Fruit fly (Drosophila melanogaster) whole organism, embryonic: ENCODE data around the gene CG5104.

ENCODE experiments used
- Atf3 ChIP-seq: fragments of 200-800 bp; sonication (Bioruptor generic); optimal IDR thresholded peaks from 3 replicates; lab custom pipeline; 2016; ENCODE audit warnings: missing biosample characterization, missing genetic modification characterization
- Atf6 ChIP-seq: fragments of 200-800 bp; sonication (Bioruptor generic); IDR thresholded peaks from 2 replicates; pipeline ENCODE4 v1.3.6; 2022; ENCODE audit warnings: missing biosample characterization, missing genetic modification characterization
- CG11695 ChIP-seq: fragments of 200-800 bp; sonication (Bioruptor generic); IDR thresholded peaks from 3 replicates; pipeline ENCODE4 v1.3.6; 2022; ENCODE audit warnings: missing biosample characterization, missing genetic modification characterization
- CG11696 ChIP-seq: fragments of 200-800 bp; sonication (Bioruptor generic); IDR thresholded peaks from 2 replicates; pipeline ENCODE4 v1.3.6; 2022; ENCODE audit warnings: missing biosample characterization, missing genetic modification characterization
- CG14965 ChIP-seq: fragments of 200-800 bp; sonication (Bioruptor generic); optimal IDR thresholded peaks from 2 replicates; lab custom pipeline; 2016; ENCODE audit warnings: missing biosample characterization, missing genetic modification characterization, borderline replicate concordance
- CG15269 ChIP-seq: fragments of 200-800 bp; sonication (Bioruptor generic); optimal IDR thresholded peaks from 2 replicates; lab custom pipeline; 2018; ENCODE audit warnings: missing biosample characterization, mild to moderate bottlenecking, missing genetic modification characterization, moderate library complexity
- CG17385 ChIP-seq: fragments of 200-800 bp; sonication (Bioruptor generic); optimal IDR thresholded peaks from 3 replicates; lab custom pipeline; 2018; ENCODE audit warnings: missing biosample characterization, mild to moderate bottlenecking, missing genetic modification characterization
- CG2202 ChIP-seq: fragments of 200-800 bp; sonication (Bioruptor generic); optimal IDR thresholded peaks from 2 replicates; lab custom pipeline; 2018; ENCODE audit warnings: missing biosample characterization, mild to moderate bottlenecking, missing genetic modification characterization
- CG34422 ChIP-seq: fragments of 200-800 bp; sonication (Bioruptor generic); IDR thresholded peaks from 3 replicates; pipeline ENCODE4 v1.3.6; 2022; ENCODE audit warnings: missing biosample characterization, missing genetic modification characterization
- CG4328 ChIP-seq: fragments of 200-800 bp; sonication (Bioruptor generic); optimal IDR thresholded peaks from 3 replicates; lab custom pipeline; 2017; ENCODE audit warnings: missing biosample characterization, missing genetic modification reagents, missing genetic modification characterization
- CG8944 ChIP-seq: fragments of 200-800 bp; sonication (Bioruptor generic); optimal IDR thresholded peaks from 3 replicates; lab custom pipeline; 2016; ENCODE audit warnings: missing biosample characterization, missing genetic modification characterization
- CG9727 ChIP-seq: fragments of 200-800 bp; sonication (Bioruptor generic); optimal IDR thresholded peaks from 3 replicates; lab custom pipeline; 2017; ENCODE audit warnings: missing biosample characterization, mild to moderate bottlenecking, missing genetic modification characterization
- Dbx ChIP-seq: fragments of 200-800 bp; sonication (Bioruptor generic); IDR thresholded peaks from 3 replicates; pipeline ENCODE4 v1.3.6; 2022; ENCODE audit warnings: missing biosample characterization, missing genetic modification characterization
- Dp ChIP-seq: fragments of 200-800 bp; sonication (Bioruptor generic); optimal IDR thresholded peaks from 2 replicates; lab custom pipeline; 2018; ENCODE audit warnings: missing biosample characterization, mild to moderate bottlenecking, missing genetic modification characterization, moderate library complexity
- E2f2 ChIP-seq: fragments of 200-800 bp; sonication (Bioruptor generic); IDR thresholded peaks from 2 replicates; pipeline ENCODE4 v1.3.6; 2022; ENCODE audit warnings: missing biosample characterization, missing genetic modification characterization
- Fer3 ChIP-seq: fragments of 200-800 bp; sonication (Bioruptor generic); optimal IDR thresholded peaks from 2 replicates; lab custom pipeline; 2018; ENCODE audit warnings: missing biosample characterization, mild to moderate bottlenecking, missing genetic modification characterization, moderate library complexity
- Gsc ChIP-seq: fragments of 200-800 bp; sonication (Bioruptor generic); IDR thresholded peaks from 2 replicates; pipeline ENCODE4 v1.3.6; 2022; ENCODE audit warnings: missing biosample characterization, missing genetic modification characterization
- Gug ChIP-seq: fragments of 200-800 bp; sonication (Bioruptor generic); IDR thresholded peaks from 4 replicates; pipeline ENCODE4 v1.3.6; 2022; ENCODE audit warnings: missing biosample characterization, missing genetic modification characterization
- Hey ChIP-seq: fragments of 200-800 bp; sonication (Bioruptor generic); optimal IDR thresholded peaks from 3 replicates; lab custom pipeline; 2018; ENCODE audit warnings: missing biosample characterization, mild to moderate bottlenecking, missing genetic modification characterization
- Med ChIP-seq: fragments of 200-800 bp; sonication (Bioruptor generic); peaks from one replicate; lab custom pipeline; 2016; ENCODE audit warnings: missing biosample characterization, missing genetic modification characterization, mild to moderate bottlenecking, inconsistent platforms, moderate library complexity
- Sox100B ChIP-seq: fragments of 200-800 bp; sonication (Bioruptor generic); optimal IDR thresholded peaks from 3 replicates; lab custom pipeline; 2018; ENCODE audit warnings: missing biosample characterization, mild to moderate bottlenecking, missing genetic modification characterization
- Sox102F ChIP-seq: fragments of 200-800 bp; sonication (Bioruptor generic); optimal IDR thresholded peaks from 2 replicates; lab custom pipeline; 2018; ENCODE audit warnings: missing biosample characterization, mild to moderate bottlenecking, missing genetic modification characterization, moderate library complexity
- Usf ChIP-seq: fragments of 200-800 bp; sonication (Bioruptor generic); optimal IDR thresholded peaks from 2 replicates; lab custom pipeline; 2017; ENCODE audit warnings: missing genotype, missing biosample characterization, missing genetic modification characterization
- Xrp1 ChIP-seq: fragments of 200-800 bp; sonication (Bioruptor generic); IDR thresholded peaks from 2 replicates; pipeline ENCODE4 v1.3.6; 2022; ENCODE audit warnings: missing biosample characterization, missing genetic modification characterization
- ac ChIP-seq: fragments of 200-800 bp; sonication (Bioruptor generic); optimal IDR thresholded peaks from 3 replicates; lab custom pipeline; 2017; ENCODE audit warnings: missing biosample characterization, mild to moderate bottlenecking, missing genetic modification characterization
- al ChIP-seq: fragments of 200-800 bp; sonication (Bioruptor generic); IDR thresholded peaks from 2 replicates; pipeline ENCODE4 v1.3.6; 2022; ENCODE audit warnings: missing biosample characterization, missing genetic modification characterization
- ase ChIP-seq: fragments of 200-800 bp; sonication (Bioruptor generic); IDR thresholded peaks from 3 replicates; pipeline ENCODE4 v1.3.6; 2022; ENCODE audit warnings: missing biosample characterization, missing genetic modification characterization
- bab2 ChIP-seq: fragments of 200-800 bp; sonication (Bioruptor generic); optimal IDR thresholded peaks from 2 replicates; lab custom pipeline; 2016; ENCODE audit warnings: missing biosample characterization, missing genetic modification characterization
- chinmo ChIP-seq: fragments of 200-800 bp; sonication (Bioruptor generic); IDR thresholded peaks from 4 replicates; pipeline ENCODE4 v1.3.6; 2022; ENCODE audit warnings: missing biosample characterization, missing genetic modification characterization; ENCODE audit not compliant: partially characterized antibody
- dm ChIP-seq: fragments of 200-800 bp; sonication (Bioruptor generic); optimal IDR thresholded peaks from 3 replicates; lab custom pipeline; 2016; ENCODE audit warnings: missing biosample characterization, missing genetic modification characterization
- ems ChIP-seq: fragments of 200-800 bp; sonication (Bioruptor generic); optimal IDR thresholded peaks from 3 replicates; lab custom pipeline; 2016; ENCODE audit warnings: missing biosample characterization, missing genetic modification characterization
- eyg ChIP-seq: fragments of 200-800 bp; sonication (Bioruptor generic); optimal IDR thresholded peaks from 3 replicates; lab custom pipeline; 2016; ENCODE audit warnings: missing biosample characterization, missing genetic modification characterization
- gfzf ChIP-seq: fragments of 200-800 bp; sonication (Bioruptor generic); optimal IDR thresholded peaks from 2 replicates; lab custom pipeline; 2016; ENCODE audit warnings: missing biosample characterization, mild to moderate bottlenecking, missing genetic modification characterization, moderate library complexity
- ham ChIP-seq: fragments of 200-800 bp; sonication (Bioruptor generic); IDR thresholded peaks from 2 replicates; pipeline ENCODE4 v1.3.6; 2022; ENCODE audit warnings: missing biosample characterization, missing genetic modification characterization
- her ChIP-seq: fragments of 200-800 bp; sonication (Bioruptor generic); optimal IDR thresholded peaks from 2 replicates; lab custom pipeline; 2016; ENCODE audit warnings: missing biosample characterization, missing genetic modification characterization
- ind ChIP-seq: fragments of 200-800 bp; sonication (Bioruptor generic); optimal IDR thresholded peaks from 3 replicates; lab custom pipeline; 2016; ENCODE audit warnings: missing biosample characterization, missing genetic modification characterization
- kni ChIP-seq: fragments of 200-800 bp; sonication (Bioruptor generic); optimal IDR thresholded peaks from 3 replicates; lab custom pipeline; 2017; ENCODE audit warnings: mild to moderate bottlenecking, missing biosample characterization, missing genetic modification reagents, missing genetic modification characterization
- odd ChIP-seq: fragments of 200-800 bp; sonication (Bioruptor generic); optimal IDR thresholded peaks from 2 replicates; lab custom pipeline; 2017; ENCODE audit warnings: missing biosample characterization, mild to moderate bottlenecking, missing genetic modification characterization
- onecut ChIP-seq: fragments of 200-800 bp; sonication (Bioruptor generic); IDR thresholded peaks from 2 replicates; pipeline ENCODE4 v1.3.6; 2022; ENCODE audit warnings: missing biosample characterization, missing genetic modification characterization
- pb ChIP-seq: fragments of 200-800 bp; sonication (Bioruptor generic); optimal IDR thresholded peaks from 3 replicates; lab custom pipeline; 2016; ENCODE audit warnings: missing biosample characterization, missing genetic modification characterization
- repo ChIP-seq: fragments of 200-800 bp; sonication (Bioruptor generic); optimal IDR thresholded peaks from 2 replicates; lab custom pipeline; 2016; ENCODE audit warnings: missing biosample characterization, missing genetic modification characterization
- sens-2 ChIP-seq: fragments of 200-800 bp; sonication (Bioruptor generic); IDR thresholded peaks from 2 replicates; pipeline ENCODE4 v1.3.6; 2022; ENCODE audit warnings: missing biosample characterization, missing genetic modification characterization
- seq ChIP-seq: fragments of 200-800 bp; sonication (Bioruptor generic); IDR thresholded peaks from 2 replicates; pipeline ENCODE4 v1.3.6; 2022; ENCODE audit warnings: missing biosample characterization, missing genetic modification characterization
- slou ChIP-seq: fragments of 200-800 bp; sonication (Bioruptor generic); optimal IDR thresholded peaks from 3 replicates; lab custom pipeline; 2016; ENCODE audit warnings: missing biosample characterization, missing genetic modification characterization
- stc ChIP-seq: fragments of 200-800 bp; sonication (Bioruptor generic); IDR thresholded peaks from 2 replicates; pipeline ENCODE4 v1.3.6; 2022; ENCODE audit warnings: missing biosample characterization, missing genetic modification characterization
- twi ChIP-seq: fragments of 200-800 bp; optimal IDR thresholded peaks from 2 replicates; lab custom pipeline; 2019; ENCODE audit warnings: missing biosample characterization, mild to moderate bottlenecking, missing genetic modification characterization, moderate library complexity
- vnd ChIP-seq: fragments of 200-800 bp; sonication (Bioruptor generic); IDR thresholded peaks from 3 replicates; pipeline ENCODE4 v1.3.6; 2022; ENCODE audit warnings: missing biosample characterization, missing genetic modification characterization; ENCODE audit not compliant: partially characterized antibody
- wdn ChIP-seq: fragments of 200-800 bp; sonication (Bioruptor generic); IDR thresholded peaks from 2 replicates; pipeline ENCODE4 v1.3.6; 2022; ENCODE audit warnings: missing biosample characterization, missing genetic modification characterization
- zen2 ChIP-seq: fragments of 200-800 bp; sonication (Bioruptor generic); IDR thresholded peaks from 3 replicates; pipeline ENCODE4 v1.3.6; 2022; ENCODE audit warnings: missing biosample characterization, missing genetic modification characterization; ENCODE audit not compliant: partially characterized antibody
- zf30C ChIP-seq: fragments of 200-800 bp; sonication (Bioruptor generic); optimal IDR thresholded peaks from 3 replicates; lab custom pipeline; 2018; ENCODE audit warnings: missing biosample characterization, mild to moderate bottlenecking, missing genetic modification characterization
- zfh2 ChIP-seq: fragments of 200-800 bp; sonication (Bioruptor generic); optimal IDR thresholded peaks from 2 replicates; lab custom pipeline; 2016; ENCODE audit warnings: missing biosample characterization, missing genetic modification characterization

CG5104 gene

dm6 chr3L:20518805-20519503 is 1.9 kb upstream of the CG5104 start, which contains the start of gene BNIP3 (continued):
- TF ChIP-seq ham (no peak), odd (GFP tag; lab: Kevin White, UChicago) (no peak), Sox100B (GFP tag; lab: Kevin White, UChicago) (no peak), CG4328 (GFP tag; lab: Kevin White, UChicago) (no peak), zen2 (GFP tag; lab: Robert Waterston, UW) (no peak), CG17385 (GFP tag; lab: Kevin White, UChicago) (no peak), gfzf (GFP tag; lab: Kevin White, UChicago) (peak; percentile 82), CG2202 (tag; lab: Kevin White, UChicago) (no peak), Gsc (no peak), stc (GFP tag; lab: Robert Waterston, UW) (no peak), bab2 (GFP tag; lab: Kevin White, UChicago) (no peak), Sox102F (GFP tag; lab: Kevin White, UChicago) (no peak), eyg (GFP tag; lab: Kevin White, UChicago) (no peak), Atf6 (GFP tag; lab: Robert Waterston, UW) (no peak), seq (GFP tag; lab: Robert Waterston, UW) (no peak; the same call in 1 of the 2 replicates), Hey (tag; lab: Kevin White, UChicago) (no peak), Usf (GFP tag; lab: Kevin White, UChicago) (no peak), her (no peak), Med (GFP tag; lab: Kevin White, UChicago) (peak; percentile 51), wdn (GFP tag; lab: Robert Waterston, UW) (no peak), zf30C (no peak), zfh2 (GFP tag; lab: Kevin White, UChicago) (no peak), ac (GFP tag; lab: Kevin White, UChicago) (no peak), Xrp1 (no peak), onecut (GFP tag; lab: Robert Waterston, UW) (peak; percentile 13; the same call in 1 of the 2 replicates), Fer3 (no peak), CG14965 (GFP tag; lab: Kevin White, UChicago) (no peak), CG8944 (GFP tag; lab: Kevin White, UChicago) (no peak), CG34422 (GFP tag; lab: Robert Waterston, UW) (peak; percentile 23; the same call in 1 of the 3 replicates), repo (GFP tag; lab: Kevin White, UChicago) (no peak), E2f2 (GFP tag; lab: Robert Waterston, UW) (peak; percentile 85), dm (GFP tag; lab: Kevin White, UChicago) (no peak), CG9727 (no peak), ase (GFP tag; lab: Robert Waterston, UW) (no peak), ind (GFP tag; lab: Kevin White, UChicago) (no peak), Atf3 (GFP tag; lab: Kevin White, UChicago) (no peak), kni (peak; percentile 5), al (no peak), Dbx (no peak), CG11696 (no peak), pb (GFP tag; lab: Kevin White, UChicago) (no peak), CG11695 (GFP tag; lab: Robert Waterston, UW) (no peak), Gug (no peak), twi (tag; lab: Kevin White, UChicago) (no peak), sens-2 (no peak), vnd (no peak), Dp (GFP tag; lab: Kevin White, UChicago) (peak; percentile 78), ems (no peak), slou (GFP tag; lab: Kevin White, UChicago) (no peak), chinmo (GFP tag; lab: Robert Waterston, UW) (peak; percentile 85; the same call in 2 of the 4 replicates), CG15269 (tag; lab: Kevin White, UChicago) (no peak)
